Worm (Caenorhabditis elegans): ENCODE measurements around the gene F01D5.3.
"Not testable (repeated sequence)": the region's sequence is repeated elsewhere in the genome, so short reads cannot be mapped to it uniquely, and the experiment has no call there.

F01D5.3 gene

ce11 chrII:14038331-14038730, 38.4 kb upstream of the F01D5.3 start:
- TF ChIP-seq nhr-237 (tag; optimal IDR thresholded peaks at IDR 0.05) (peak; percentile 9), M03D4.4 (tag; optimal IDR thresholded peaks at IDR 0.05) (no peak), flh-1 (GFP tag; optimal IDR thresholded peaks at IDR 0.05) (no peak), drap-1 (GFP tag; optimal IDR thresholded peaks at IDR 0.05) (no peak), lin-32 (GFP tag; optimal IDR thresholded peaks at IDR 0.05) (no peak), lin-13 (tag; optimal IDR thresholded peaks at IDR 0.05) (no peak), mls-2 (tag; optimal IDR thresholded peaks at IDR 0.05) (no peak), ces-1 (GFP tag; optimal IDR thresholded peaks at IDR 0.05) (no peak)

- TF ChIP-seq lin-32 (GFP tag; optimal IDR thresholded peaks at IDR 0.05) (no peak), pha-4 (tag; optimal IDR thresholded peaks at IDR 0.05) (peak; percentile 41)
Observed at ce11 chrII:14037484-14038303, 37.8 kb upstream of the F01D5.3 start.

DNA sequence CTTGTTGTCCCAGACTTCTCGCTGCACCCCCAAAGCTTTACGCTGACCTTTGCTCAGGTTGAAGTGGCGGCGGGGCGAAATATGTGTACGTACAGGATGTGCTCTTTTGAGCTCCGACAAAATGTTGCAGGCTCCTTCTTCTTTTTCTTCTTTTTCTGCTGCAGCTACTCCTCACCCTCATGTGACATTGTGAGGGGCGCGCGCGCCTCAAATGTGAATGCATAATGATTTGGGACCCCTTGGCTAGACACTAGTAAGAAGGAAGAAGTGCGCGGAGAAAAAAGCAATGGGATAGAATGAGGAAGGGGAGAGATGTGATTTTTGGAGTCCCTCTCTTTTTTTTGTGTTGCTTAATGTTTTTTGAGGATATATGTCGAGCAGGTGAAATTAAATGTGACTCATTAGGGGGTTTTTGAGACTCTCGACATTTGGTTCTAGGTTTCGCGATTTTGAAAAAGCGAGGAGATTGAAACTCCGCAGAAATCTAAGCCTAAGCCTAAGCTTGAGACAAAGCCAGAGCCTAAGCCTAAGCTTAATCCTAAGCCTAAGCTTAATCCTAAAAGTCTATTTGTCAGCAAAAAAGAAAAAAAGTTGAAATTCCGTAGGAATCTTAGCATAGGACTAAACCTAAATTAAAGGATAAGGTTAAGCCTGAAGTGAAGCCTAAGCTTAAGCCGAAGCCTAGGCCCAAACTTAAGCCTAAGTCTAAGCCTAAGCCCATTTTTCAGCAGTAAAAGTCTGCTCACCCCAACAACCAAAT, 37.0 kb upstream of the F01D5.3 start:
- TF ChIP-seq elt-3 (tag; optimal IDR thresholded peaks at IDR 0.05) (no peak), unc-120 (tag; optimal IDR thresholded peaks at IDR 0.05; ENCODE audit: poor library complexity, severe bottlenecking) (no peak), unc-39 (tag; optimal IDR thresholded peaks at IDR 0.05) (no peak), nhr-28 (tag; optimal IDR thresholded peaks at IDR 0.05) (no peak), ceh-39 (tag; optimal IDR thresholded peaks at IDR 0.05) (no peak), nhr-2 (tag; optimal IDR thresholded peaks at IDR 0.05) (no peak), flh-1 (GFP tag; optimal IDR thresholded peaks at IDR 0.05) (no peak), cnd-1 (tag; optimal IDR thresholded peaks at IDR 0.05) (no peak), unc-62 (GFP tag; optimal IDR thresholded peaks at IDR 0.05) (no peak), mls-2 (tag; optimal IDR thresholded peaks at IDR 0.05) (no peak)

DNA sequence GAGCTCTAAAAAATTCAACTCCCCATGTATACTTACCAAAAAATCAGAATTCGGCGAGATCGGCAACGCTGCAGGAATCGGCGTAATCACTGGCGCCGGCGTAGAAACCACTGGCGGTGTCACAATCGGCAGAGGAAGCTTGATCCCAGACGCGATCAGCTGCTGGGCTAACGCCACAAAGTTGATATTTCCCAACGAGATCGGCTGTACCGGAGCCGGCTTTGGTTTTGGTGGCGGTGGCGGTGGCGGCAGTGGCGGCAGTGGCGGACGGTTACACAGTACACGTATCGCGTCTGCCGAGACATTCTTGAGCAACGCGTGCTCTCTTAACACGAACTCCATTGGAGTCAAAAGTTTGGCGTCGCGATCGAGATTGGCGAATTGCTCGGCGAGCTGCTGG, 34.6 kb upstream of the F01D5.3 start:
- TF ChIP-seq ceh-39 (tag; optimal IDR thresholded peaks at IDR 0.05) = no peak
- TF ChIP-seq lin-13 (tag; optimal IDR thresholded peaks at IDR 0.05) = no peak
- TF ChIP-seq bed-3 (GFP tag; optimal IDR thresholded peaks at IDR 0.05) = no peak
- TF ChIP-seq elt-3 (tag; optimal IDR thresholded peaks at IDR 0.05) = no peak

ce11 chrII:14032705-14033104, 32.8 kb upstream of the F01D5.3 start:
- peak; percentile 8 for TF ChIP-seq mls-2 (tag; optimal IDR thresholded peaks at IDR 0.05)
- no peak for TF ChIP-seq unc-62 (GFP tag; optimal IDR thresholded peaks at IDR 0.05)

- not testable (repeated sequence) for TF ChIP-seq snpc-4, cnd-1, elt-3 (tag; optimal IDR thresholded peaks at IDR 0.05)
Observed at ce11 chrII:14021230-14021629, 21.3 kb upstream of the F01D5.3 start, which contains the start of gene F01D5.10. F01D5.10 (minus strand) TSS chrII:14021330.

ce11 chrII:14019625-14020024, 19.7 kb upstream of the F01D5.3 start:
- TF ChIP-seq drap-1 (GFP tag; optimal IDR thresholded peaks at IDR 0.05) (peak; percentile 10), M03D4.4 (tag; optimal IDR thresholded peaks at IDR 0.05) (peak; percentile 16), sptf-1 (tag; optimal IDR thresholded peaks at IDR 0.05) (peak; percentile 60), mls-2 (tag; optimal IDR thresholded peaks at IDR 0.05) (peak; percentile 42)

DNA sequence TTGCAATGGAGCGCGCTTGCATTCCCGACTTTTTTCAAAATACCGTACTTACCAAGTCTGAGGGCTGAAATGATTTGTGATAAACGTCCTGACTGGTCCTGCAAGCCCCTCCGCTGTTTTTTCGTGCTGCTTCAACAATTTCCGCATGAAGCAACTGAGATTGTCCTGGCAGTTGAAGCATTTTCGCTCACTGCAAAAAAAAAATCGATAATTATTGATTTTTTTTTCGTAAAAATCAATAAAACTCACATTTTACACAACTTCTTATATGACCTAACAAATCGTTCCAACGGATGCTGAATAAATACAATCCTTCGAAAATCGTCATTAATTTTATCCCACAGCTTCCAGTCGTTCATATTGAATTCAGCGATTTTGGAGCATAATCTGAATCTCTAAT, 18.9 kb upstream of the F01D5.3 start:
- no peak for TF ChIP-seq ztf-11 (tag; optimal IDR thresholded peaks at IDR 0.05)
- TF ChIP-seq mep-1 (tag; optimal IDR thresholded peaks at IDR 0.05) = no peak
- TF ChIP-seq ceh-43 (GFP tag; optimal IDR thresholded peaks at IDR 0.05) = no peak
- TF ChIP-seq nhr-76 (tag; optimal IDR thresholded peaks at IDR 0.05) = no peak
- no peak for TF ChIP-seq flh-1 (GFP tag; optimal IDR thresholded peaks at IDR 0.05)
- TF ChIP-seq elt-1 (tag; optimal IDR thresholded peaks at IDR 0.05; ENCODE audit: borderline replicate concordance, insufficient read depth) = no peak
- no peak for TF ChIP-seq cnd-1 (tag; optimal IDR thresholded peaks at IDR 0.05)
- no peak for TF ChIP-seq mls-2 (tag; optimal IDR thresholded peaks at IDR 0.05)
- no peak for TF ChIP-seq pha-4 (tag; optimal IDR thresholded peaks at IDR 0.05)
- TF ChIP-seq nhr-2 (tag; optimal IDR thresholded peaks at IDR 0.05) = no peak
- no peak for TF ChIP-seq nhr-12 (tag; optimal IDR thresholded peaks at IDR 0.05)
- no peak for TF ChIP-seq elt-3 (tag; optimal IDR thresholded peaks at IDR 0.05)
- no peak for TF ChIP-seq nhr-28 (tag; optimal IDR thresholded peaks at IDR 0.05)
- TF ChIP-seq zip-8 (tag; optimal IDR thresholded peaks at IDR 0.05) = no peak
- TF ChIP-seq M03D4.4 (tag; optimal IDR thresholded peaks at IDR 0.05) = no peak
- no peak for TF ChIP-seq blmp-1 (tag; optimal IDR thresholded peaks at IDR 0.05)
- TF ChIP-seq bed-3 (GFP tag; optimal IDR thresholded peaks at IDR 0.05) = no peak
- no peak for TF ChIP-seq ces-1 (GFP tag; optimal IDR thresholded peaks at IDR 0.05)
- TF ChIP-seq ceh-39 (tag; optimal IDR thresholded peaks at IDR 0.05) = no peak
- no peak for TF ChIP-seq ceh-83 (GFP tag; optimal IDR thresholded peaks at IDR 0.05)
